Worm (Caenorhabditis elegans) whole organism, L1 larva: ENCODE results near the gene unc-49.

Experiments used
- F16B12.6 ChIP-seq: fragments of 150-350 bp; optimal IDR thresholded peaks from 2 replicates; lab custom pipeline; 2014; ENCODE audit warnings: missing biosample characterization, missing genetic modification characterization
- Y116A8C.19 ChIP-seq: sonication (generic microtip); optimal IDR thresholded peaks from 2 replicates; lab custom pipeline; 2016; ENCODE audit warnings: missing compliant biosample characterization, missing genetic modification characterization, borderline replicate concordance
- aha-1 ChIP-seq: fragments of 150-350 bp; optimal IDR thresholded peaks from 2 replicates; lab custom pipeline; 2014; ENCODE audit warnings: missing biosample characterization, missing genetic modification characterization
- alr-1 ChIP-seq: fragments of 200-800 bp; sonication (Bioruptor generic); optimal IDR thresholded peaks from 2 replicates; lab custom pipeline; 2018; ENCODE audit warnings: borderline replicate concordance, mild to moderate bottlenecking, missing genetic modification characterization, missing compliant biosample characterization
- ama-1 ChIP-seq: fragments of 150-350 bp; optimal IDR thresholded peaks from 2 replicates; lab custom pipeline; 2014
- blmp-1 ChIP-seq: fragments of 150-350 bp; optimal IDR thresholded peaks from 2 replicates; lab custom pipeline; 2014; ENCODE audit warnings: missing biosample characterization, missing genetic modification characterization
- ceh-63 ChIP-seq: fragments of 200-800 bp; sonication (Bioruptor generic); optimal IDR thresholded peaks from 2 replicates; lab custom pipeline; 2018; ENCODE audit warnings: mild to moderate bottlenecking, missing genetic modification characterization, missing compliant biosample characterization
- ceh-8 ChIP-seq: fragments of 200-800 bp; sonication (Bioruptor generic); optimal IDR thresholded peaks from 2 replicates; lab custom pipeline; 2018; ENCODE audit warnings: mild to moderate bottlenecking, missing genetic modification characterization, moderate library complexity, missing compliant biosample characterization
- ceh-82 ChIP-seq, 3 experiments: fragments of 150-350 bp in 1 of 3; sonication (generic microtip) in 2 of 3; optimal IDR thresholded peaks; 2 replicates each; lab custom pipeline; 2014 to 2017; ENCODE audit warnings: missing biosample characterization in 3 of 3, missing genetic modification characterization in 3 of 3
- ces-1 ChIP-seq: fragments of 150-350 bp; optimal IDR thresholded peaks from 2 replicates; lab custom pipeline; 2014; ENCODE audit warnings: missing biosample characterization, missing genetic modification reagents, missing genetic modification characterization
- dsc-1 ChIP-seq: sonication (generic microtip); optimal IDR thresholded peaks from 2 replicates; lab custom pipeline; 2016; ENCODE audit warnings: mild to moderate bottlenecking, missing genetic modification characterization, missing compliant biosample characterization
- efl-1 ChIP-seq, 4 experiments: fragments of 150-350 bp; optimal IDR thresholded peaks in 3 of 4; peaks in 1 of 4; 1 replicate in 1 of 4; 2 replicates in 3 of 4; lab custom pipeline; 2014; ENCODE audit warnings: missing biosample characterization in 2 of 4, missing genetic modification characterization in 2 of 4, missing genetic modification reagents in 2 of 4
- egl-27 ChIP-seq, 2 experiments: fragments of 150-350 bp in 1 of 2; sonication (generic microtip); optimal IDR thresholded peaks; 3 replicates each; lab custom pipeline; 2017 to 2018; ENCODE audit warnings: missing biosample characterization in 2 of 2, missing genetic modification characterization in 2 of 2, missing genetic modification reagents in 2 of 2
- elt-2 ChIP-seq: sonication (generic microtip); optimal IDR thresholded peaks from 2 replicates; lab custom pipeline; 2016; ENCODE audit warnings: missing genetic modification characterization, mild to moderate bottlenecking, inconsistent platforms, missing compliant biosample characterization, missing genetic modification reagents
- elt-3 ChIP-seq, 6 experiments: fragments of 150-350 bp in 1 of 6; sonication (generic microtip); optimal IDR thresholded peaks; 2 replicates each; lab custom pipeline; 2017 to 2018; ENCODE audit warnings: missing biosample characterization in 6 of 6, missing genetic modification characterization in 6 of 6, inconsistent platforms in 1 of 6
- fkh-8 ChIP-seq: sonication (generic microtip); optimal IDR thresholded peaks from 2 replicates; lab custom pipeline; 2016; ENCODE audit warnings: mild to moderate bottlenecking, missing genetic modification characterization, missing compliant biosample characterization
- fos-1 ChIP-seq: fragments of 150-350 bp; optimal IDR thresholded peaks from 2 replicates; lab custom pipeline; 2014; ENCODE audit warnings: missing biosample characterization, missing genetic modification characterization
- grh-1 ChIP-seq: fragments of 200-800 bp; sonication (Bioruptor generic); IDR thresholded peaks from 2 replicates; pipeline ENCODE4 v1.3.6; 2022; ENCODE audit warnings: missing genetic modification reagents, missing genetic modification characterization, missing compliant biosample characterization
- hlh-17 ChIP-seq: fragments of 200-800 bp; sonication (Bioruptor generic); optimal IDR thresholded peaks from 2 replicates; lab custom pipeline; 2018; ENCODE audit warnings: missing genetic modification characterization, mild to moderate bottlenecking, missing compliant biosample characterization, moderate library complexity, borderline replicate concordance
- hlh-4 ChIP-seq: sonication (generic microtip); optimal IDR thresholded peaks from 2 replicates; lab custom pipeline; 2016; ENCODE audit warnings: mild to moderate bottlenecking, missing genetic modification characterization, missing compliant biosample characterization
- irx-1 ChIP-seq: sonication (generic microtip); optimal IDR thresholded peaks from 2 replicates; lab custom pipeline; 2016; ENCODE audit warnings: missing genetic modification characterization, missing compliant biosample characterization
- isw-1 ChIP-seq: fragments of 200-800 bp; sonication (Bioruptor generic); IDR thresholded peaks from 2 replicates; pipeline ENCODE4 v1.3.6; 2022; ENCODE audit warnings: missing genetic modification characterization, missing compliant biosample characterization
- lin-35 ChIP-seq, 2 experiments: fragments of 150-350 bp; optimal IDR thresholded peaks; 2 replicates each; lab custom pipeline; 2014; ENCODE audit warnings: missing biosample characterization in 2 of 2, missing genetic modification characterization in 2 of 2, missing genetic modification reagents in 2 of 2
- lin-39 ChIP-seq: fragments of 150-350 bp; optimal IDR thresholded peaks from 2 replicates; lab custom pipeline; 2014; ENCODE audit warnings: missing biosample characterization, missing genetic modification reagents, missing genetic modification characterization
- lir-3 ChIP-seq: sonication (generic microtip); optimal IDR thresholded peaks from 2 replicates; lab custom pipeline; 2016; ENCODE audit warnings: mild to moderate bottlenecking, missing genetic modification characterization, moderate library complexity, missing compliant biosample characterization; ENCODE audit not compliant: poor library complexity
- lsy-2 ChIP-seq, 2 experiments: fragments of 150-350 bp; optimal IDR thresholded peaks; 2 replicates each; lab custom pipeline; 2014; ENCODE audit warnings: missing biosample characterization in 2 of 2, missing genetic modification characterization in 2 of 2
- mab-9 ChIP-seq: fragments of 200-800 bp; sonication (Bioruptor generic); IDR thresholded peaks from 2 replicates; pipeline ENCODE4 v1.3.6; 2022; ENCODE audit warnings: missing genetic modification reagents, missing genetic modification characterization, missing compliant biosample characterization
- nhr-12 ChIP-seq: sonication (generic microtip); optimal IDR thresholded peaks from 2 replicates; lab custom pipeline; 2017; ENCODE audit warnings: missing biosample characterization, missing genetic modification characterization
- nhr-19 ChIP-seq: fragments of 200-800 bp; sonication (Bioruptor generic); conservative IDR thresholded peaks from 2 replicates; pipeline ENCODE4 v1.3.6; 2022; ENCODE audit warnings: missing genetic modification characterization, missing compliant biosample characterization
- nhr-77 ChIP-seq: fragments of 150-350 bp; optimal IDR thresholded peaks from 2 replicates; lab custom pipeline; 2014; ENCODE audit warnings: missing biosample characterization, missing genetic modification characterization
- nhr-84 ChIP-seq: sonication (generic microtip); optimal IDR thresholded peaks from 2 replicates; lab custom pipeline; 2017; ENCODE audit warnings: missing biosample characterization, missing genetic modification characterization
- nhr-85 ChIP-seq: sonication (generic microtip); peaks from one replicate; lab custom pipeline; 2016; ENCODE audit warnings: missing genetic modification characterization, inconsistent platforms, missing compliant biosample characterization
- pag-3 ChIP-seq: sonication (generic microtip); optimal IDR thresholded peaks from 2 replicates; lab custom pipeline; 2017; ENCODE audit warnings: missing genetic modification characterization, mild to moderate bottlenecking, missing compliant biosample characterization, antibody characterized with exemption, borderline replicate concordance; ENCODE audit not compliant: insufficient read depth
- pax-3 ChIP-seq: fragments of 200-800 bp; sonication (Bioruptor generic); optimal IDR thresholded peaks from 2 replicates; lab custom pipeline; 2018; ENCODE audit warnings: mild to moderate bottlenecking, missing genetic modification characterization, moderate library complexity, missing compliant biosample characterization
- snpc-4 ChIP-seq: fragments of 150-350 bp; optimal IDR thresholded peaks from 2 replicates; lab custom pipeline; 2014; ENCODE audit warnings: missing biosample characterization, missing genetic modification characterization
- snu-23 ChIP-seq: sonication (generic microtip); optimal IDR thresholded peaks from 2 replicates; lab custom pipeline; 2016; ENCODE audit warnings: missing genetic modification characterization, missing compliant biosample characterization
- sup-37 ChIP-seq: fragments of 200-800 bp; sonication (Bioruptor generic); optimal IDR thresholded peaks from 2 replicates; lab custom pipeline; 2018; ENCODE audit warnings: mild to moderate bottlenecking, missing genetic modification characterization, missing compliant biosample characterization
- unc-30 ChIP-seq: sonication (generic microtip); optimal IDR thresholded peaks from 2 replicates; lab custom pipeline; 2017; ENCODE audit warnings: missing biosample characterization, missing genetic modification characterization
- unc-86 ChIP-seq: sonication (generic microtip); optimal IDR thresholded peaks from 2 replicates; lab custom pipeline; 2016; ENCODE audit warnings: missing genetic modification characterization, missing compliant biosample characterization
- xbp-1 ChIP-seq: sonication (generic microtip); optimal IDR thresholded peaks from 2 replicates; lab custom pipeline; 2016; ENCODE audit warnings: missing genetic modification characterization, missing compliant biosample characterization
- zag-1 ChIP-seq: fragments of 150-350 bp; optimal IDR thresholded peaks from 2 replicates; lab custom pipeline; 2014; ENCODE audit warnings: missing biosample characterization, missing genetic modification characterization
- zip-4 ChIP-seq: fragments of 200-800 bp; sonication (Bioruptor generic); optimal IDR thresholded peaks from 2 replicates; lab custom pipeline; 2018; ENCODE audit warnings: mild to moderate bottlenecking, missing genetic modification characterization, moderate library complexity, missing compliant biosample characterization

The unc-49 gene

DNA sequence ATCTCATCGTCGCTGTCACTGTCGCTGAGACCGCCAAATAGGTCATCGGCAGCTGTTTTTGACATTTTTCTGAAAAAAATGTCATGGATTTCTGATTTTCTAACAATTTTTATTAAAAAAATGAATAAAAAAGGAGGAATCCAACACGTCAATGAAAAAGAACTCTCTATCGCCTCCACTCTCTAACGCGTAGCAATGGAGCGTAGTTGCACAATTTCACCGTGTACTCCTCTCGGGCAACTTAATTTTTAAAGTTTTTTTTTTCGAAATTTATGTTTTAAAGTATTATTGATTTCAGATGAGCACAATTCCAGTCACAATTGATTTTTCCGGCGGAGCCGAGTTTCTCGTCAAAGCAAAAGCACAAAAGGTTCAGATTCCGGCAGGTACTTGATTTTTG is 15.4 kb upstream of the unc-49 start, which contains the start of the genes taf-11.3 and urm-1 (continued):
- TF ChIP-seq hlh-17 (GFP tag; lab: Kevin White, UChicago): no peak
- peak; percentile 87 to 89 for TF ChIP-seq lsy-2 (tag; optimal IDR thresholded peaks at IDR 0.05; lab: Kevin White, UChicago)
- TF ChIP-seq nhr-77 (tag; lab: Kevin White, UChicago): peak; percentile 27
- no peak for TF ChIP-seq elt-2 (tag; lab: Kevin White, UChicago)
- TF ChIP-seq hlh-4 (tag; lab: Kevin White, UChicago): no peak
- peak; percentile 82 for TF ChIP-seq fkh-8 (tag; lab: Kevin White, UChicago)
- TF ChIP-seq ceh-8: no peak
- TF ChIP-seq alr-1 (tag; lab: Kevin White, UChicago): no peak
- no peak for TF ChIP-seq egl-27 (tag; optimal IDR thresholded peaks at IDR 0.05; lab: Kevin White, UChicago)
- peak; percentile 53 for TF ChIP-seq F16B12.6 (tag; lab: Kevin White, UChicago)
- TF ChIP-seq nhr-84 (tag; lab: Kevin White, UChicago): no peak
- TF ChIP-seq isw-1 (GFP tag; lab: Robert Waterston, UW): peak; percentile 54

- TF ChIP-seq snpc-4 (tag; lab: Kevin White, UChicago) (no peak), efl-1 (optimal IDR thresholded peaks at IDR 0.05; lab: Kevin White, UChicago) (no peak), efl-1 (GFP tag; optimal IDR thresholded peaks at IDR 0.05 in 1 of 2; lab: Kevin White, UChicago) (peak in 1 of 2 experiments; percentile 1), nhr-84 (tag; lab: Kevin White, UChicago) (no peak), nhr-77 (tag; lab: Kevin White, UChicago) (no peak), fos-1 (no peak), isw-1 (GFP tag; lab: Robert Waterston, UW) (no peak), nhr-85 (tag; lab: Kevin White, UChicago) (no peak)
Observed at ce11 chrIII:10505943-10506698, 14.4 kb upstream of the unc-49 start.

DNA sequence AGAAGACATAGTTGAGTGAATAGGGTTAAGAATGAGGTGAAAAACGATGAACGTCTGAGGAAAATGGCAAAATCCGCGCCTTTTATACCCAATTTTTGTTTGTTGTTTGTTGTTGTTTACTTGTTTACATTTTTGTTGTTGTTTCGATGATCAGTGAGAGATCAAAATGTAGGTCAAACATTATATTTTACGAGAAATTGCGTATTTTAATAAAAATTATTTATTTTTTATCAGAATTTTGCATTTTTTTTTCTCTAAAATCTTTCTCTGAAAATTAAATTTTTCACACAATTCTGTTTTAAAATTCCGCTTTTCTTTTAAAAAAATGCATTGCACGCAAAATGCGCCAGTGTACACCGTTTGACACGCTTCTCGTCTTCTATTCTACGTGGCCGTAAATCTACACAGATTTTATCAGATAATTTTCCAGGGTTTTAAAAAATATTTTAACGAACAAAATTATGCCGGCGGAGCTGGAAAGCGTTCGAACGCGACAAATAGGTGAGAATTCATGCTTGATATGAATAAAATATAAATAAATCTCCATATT is 13.8 kb upstream of the unc-49 start, which contains the start of the genes sip-1 and sly-1:
TSS of gene sip-1 (minus strand) at position 103 of the 550 bp plus-strand sequence.
TSS of gene sly-1 (plus strand) at position 360 of the 550 bp plus-strand sequence.
- TF ChIP-seq lsy-2 (tag; optimal IDR thresholded peaks at IDR 0.05; lab: Kevin White, UChicago): peak; percentile 92 to 94
- no peak for TF ChIP-seq zag-1 (tag; lab: Kevin White, UChicago)
- TF ChIP-seq irx-1 (tag; lab: Kevin White, UChicago): peak; percentile 83
- TF ChIP-seq aha-1 (tag; lab: Kevin White, UChicago): no peak
- peak; percentile 80 for TF ChIP-seq blmp-1
- no peak for TF ChIP-seq nhr-84 (tag; lab: Kevin White, UChicago)
- no peak for TF ChIP-seq lir-3 (tag; lab: Kevin White, UChicago)
- TF ChIP-seq Y116A8C.19 (tag; lab: Kevin White, UChicago): no peak
- TF ChIP-seq pax-3 (tag; lab: Kevin White, UChicago): peak; percentile 56
- TF ChIP-seq lin-39 (tag; lab: Kevin White, UChicago): peak; percentile 92
- TF ChIP-seq nhr-19 (GFP tag; lab: Robert Waterston, UW): peak; percentile 83
- peak; percentile 91 to 97 for TF ChIP-seq lin-35 (GFP tag; optimal IDR thresholded peaks at IDR 0.05; lab: Kevin White, UChicago)
- peak; percentile 56 for TF ChIP-seq ceh-8
- no peak for TF ChIP-seq ceh-63 (GFP tag; lab: Kevin White, UChicago)
- TF ChIP-seq F16B12.6 (tag; lab: Kevin White, UChicago): peak; percentile 73
- TF ChIP-seq xbp-1 (tag; lab: Kevin White, UChicago): peak; percentile 96
- TF ChIP-seq snu-23: peak; percentile 90
- TF ChIP-seq pag-3 (tag; lab: Kevin White, UChicago): peak; percentile 74
- TF ChIP-seq mab-9 (GFP tag; lab: Robert Waterston, UW): peak; percentile 79
- TF ChIP-seq dsc-1: peak; percentile 84
- peak; percentile 43 for TF ChIP-seq nhr-77 (tag; lab: Kevin White, UChicago)
- peak in 2 of 6 experiments; percentile 62 to 75 for TF ChIP-seq elt-3 (tag; optimal IDR thresholded peaks at IDR 0.05; lab: Kevin White, UChicago)
- TF ChIP-seq grh-1 (GFP tag; lab: Robert Waterston, UW): peak; percentile 74
- TF ChIP-seq efl-1 (optimal IDR thresholded peaks at IDR 0.05; lab: Kevin White, UChicago): peak; percentile 74 to 93
- peak; percentile 92 to 99 for TF ChIP-seq efl-1 (GFP tag; optimal IDR thresholded peaks at IDR 0.05 in 1 of 2; lab: Kevin White, UChicago)
- TF ChIP-seq snpc-4 (tag; lab: Kevin White, UChicago): peak; percentile 86
- peak; percentile 90 for TF ChIP-seq nhr-85 (tag; lab: Kevin White, UChicago)
- TF ChIP-seq ama-1 (lab: Kevin White, UChicago): no peak
- TF ChIP-seq unc-86: peak; percentile 79
- TF ChIP-seq unc-30: no peak
- peak; percentile 77 to 86 (median 80) for TF ChIP-seq ceh-82 (tag; optimal IDR thresholded peaks at IDR 0.05; lab: Kevin White, UChicago)
- TF ChIP-seq sup-37 (GFP tag; lab: Kevin White, UChicago): peak; percentile 47
- peak; percentile 72 for TF ChIP-seq zip-4
- no peak for TF ChIP-seq ces-1
- peak; percentile 77 for TF ChIP-seq isw-1 (GFP tag; lab: Robert Waterston, UW)
- no peak for TF ChIP-seq nhr-12 (tag; lab: Kevin White, UChicago)
- TF ChIP-seq egl-27 (tag; optimal IDR thresholded peaks at IDR 0.05; lab: Kevin White, UChicago): no peak
